Worm (Caenorhabditis elegans): ENCODE results near the gene lbp-1.

DNA sequence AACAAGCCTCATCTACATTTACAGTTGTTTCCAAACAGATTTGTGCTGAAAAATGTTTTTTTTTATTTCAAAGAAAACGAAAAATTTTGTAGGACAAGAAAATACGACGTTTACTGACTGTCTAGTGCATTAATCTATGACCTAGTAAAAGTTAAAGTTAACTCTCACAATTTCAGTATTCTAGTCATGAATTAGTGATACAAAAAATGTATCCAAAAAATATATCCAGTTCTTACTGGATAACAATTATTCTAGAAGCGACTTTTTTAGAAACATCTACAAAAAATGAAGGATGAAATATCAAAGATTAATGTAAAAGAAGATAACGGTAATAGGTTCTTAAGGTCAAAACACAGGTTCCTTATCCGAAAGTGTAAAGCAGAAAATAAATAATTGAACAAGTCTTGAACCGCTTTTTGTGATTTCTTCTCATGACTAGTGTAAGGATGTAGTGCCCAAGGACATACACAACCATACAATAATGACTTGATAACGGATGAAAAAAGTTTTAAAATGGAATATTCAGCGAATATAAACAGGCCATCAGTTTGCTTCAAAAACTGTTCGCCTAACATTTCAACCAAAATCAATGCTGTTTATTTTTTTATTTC is 8.4 kb upstream of the lbp-1 start, which contains the start of gene pqn-37:
- TF ChIP-seq nhr-25 (tag; optimal IDR thresholded peaks at IDR 0.05; ENCODE audit: borderline replicate concordance, insufficient read depth) (no peak), nhr-237 (tag; optimal IDR thresholded peaks at IDR 0.05) (no peak), nhr-11 (tag; optimal IDR thresholded peaks at IDR 0.05) (no peak), lsy-2 (tag; optimal IDR thresholded peaks at IDR 0.05) (no peak), lir-3 (tag; optimal IDR thresholded peaks at IDR 0.05) (no peak), nhr-77 (tag; optimal IDR thresholded peaks at IDR 0.05) (no peak), Y48G9A.11 (GFP tag; IDR thresholded peaks at IDR 0.05) (no peak)
